Worm (Caenorhabditis elegans) whole organism, mixed stage, embryonic: ENCODE results near the gene srb-3.

Source experiments
- M03D4.4 ChIP-seq: sonication (generic microtip); optimal IDR thresholded peaks from 2 replicates; lab custom pipeline; 2017; ENCODE audit warnings: mild to moderate bottlenecking, missing genetic modification characterization, missing compliant biosample characterization
- bed-3 ChIP-seq: fragments of 200-800 bp; sonication (Bioruptor generic); optimal IDR thresholded peaks from 3 replicates; lab custom pipeline; 2018; ENCODE audit warnings: mild to moderate bottlenecking, missing genetic modification characterization, moderate library complexity, missing compliant biosample characterization
- ceh-39 ChIP-seq: fragments of 150-350 bp; optimal IDR thresholded peaks from 2 replicates; lab custom pipeline; 2014; ENCODE audit warnings: missing biosample characterization, missing genetic modification characterization
- ceh-83 ChIP-seq: fragments of 200-800 bp; sonication (Bioruptor generic); optimal IDR thresholded peaks from 2 replicates; lab custom pipeline; 2018; ENCODE audit warnings: mild to moderate bottlenecking, missing genetic modification characterization, missing compliant biosample characterization
- ces-1 ChIP-seq: fragments of 150-350 bp; optimal IDR thresholded peaks from 2 replicates; lab custom pipeline; 2014; ENCODE audit warnings: missing biosample characterization, missing genetic modification reagents, missing genetic modification characterization
- cnd-1 ChIP-seq: fragments of 200-800 bp; sonication (Bioruptor generic); optimal IDR thresholded peaks from 2 replicates; lab custom pipeline; 2018; ENCODE audit warnings: mild to moderate bottlenecking, missing genetic modification characterization, missing compliant biosample characterization
- drap-1 ChIP-seq: fragments of 200-800 bp; sonication (Bioruptor generic); optimal IDR thresholded peaks from 3 replicates; lab custom pipeline; 2018; ENCODE audit warnings: mild to moderate bottlenecking, missing genetic modification characterization, missing compliant biosample characterization
- elt-1 ChIP-seq: sonication (generic microtip); optimal IDR thresholded peaks from 2 replicates; lab custom pipeline; 2017; ENCODE audit warnings: missing genetic modification characterization, mild to moderate bottlenecking, missing compliant biosample characterization, antibody characterized with exemption, moderate library complexity, borderline replicate concordance; ENCODE audit not compliant: insufficient read depth
- elt-3 ChIP-seq: fragments of 150-350 bp; optimal IDR thresholded peaks from 2 replicates; lab custom pipeline; 2014; ENCODE audit warnings: missing biosample characterization, missing genetic modification characterization
- flh-1 ChIP-seq: fragments of 200-800 bp; sonication (Bioruptor generic); optimal IDR thresholded peaks from 2 replicates; lab custom pipeline; 2018; ENCODE audit warnings: mild to moderate bottlenecking, missing genetic modification characterization, moderate library complexity, missing compliant biosample characterization
- ham-2 ChIP-seq: fragments of 200-800 bp; sonication (Bioruptor generic); optimal IDR thresholded peaks from 2 replicates; lab custom pipeline; 2018; ENCODE audit warnings: mild to moderate bottlenecking, missing genetic modification characterization, missing compliant biosample characterization
- hlh-1 ChIP-seq: fragments of 150-350 bp; optimal IDR thresholded peaks from 2 replicates; lab custom pipeline; 2014; ENCODE audit warnings: missing biosample characterization, missing genetic modification reagents, missing genetic modification characterization
- lin-13 ChIP-seq: fragments of 150-350 bp; optimal IDR thresholded peaks from 2 replicates; lab custom pipeline; 2014; ENCODE audit warnings: missing biosample characterization, missing genetic modification characterization
- lin-32 ChIP-seq: fragments of 200-800 bp; sonication (Bioruptor generic); optimal IDR thresholded peaks from 2 replicates; lab custom pipeline; 2018; ENCODE audit warnings: mild to moderate bottlenecking, missing genetic modification characterization, missing compliant biosample characterization
- lsy-2 ChIP-seq: fragments of 150-350 bp; optimal IDR thresholded peaks from 2 replicates; lab custom pipeline; 2014; ENCODE audit warnings: missing biosample characterization, missing genetic modification characterization
- mep-1 ChIP-seq: fragments of 150-350 bp; optimal IDR thresholded peaks from 2 replicates; lab custom pipeline; 2017; ENCODE audit warnings: missing biosample characterization, missing genetic modification reagents, missing genetic modification characterization, inconsistent platforms
- mls-2 ChIP-seq: sonication (generic microtip); optimal IDR thresholded peaks from 2 replicates; lab custom pipeline; 2016; ENCODE audit warnings: mild to moderate bottlenecking, missing genetic modification characterization, moderate library complexity, missing compliant biosample characterization
- nhr-12 ChIP-seq: fragments of 150-350 bp; optimal IDR thresholded peaks from 2 replicates; lab custom pipeline; 2014; ENCODE audit warnings: missing biosample characterization, missing genetic modification characterization
- nhr-2 ChIP-seq: fragments of 150-350 bp; optimal IDR thresholded peaks from 2 replicates; lab custom pipeline; 2014; ENCODE audit warnings: missing biosample characterization, missing genetic modification characterization
- nhr-237 ChIP-seq: fragments of 150-350 bp; optimal IDR thresholded peaks from 2 replicates; lab custom pipeline; 2014; ENCODE audit warnings: missing biosample characterization, missing genetic modification characterization
- nhr-28 ChIP-seq: fragments of 150-350 bp; optimal IDR thresholded peaks from 2 replicates; lab custom pipeline; 2014; ENCODE audit warnings: missing biosample characterization, missing genetic modification characterization
- nhr-76 ChIP-seq: sonication (generic microtip); optimal IDR thresholded peaks from 2 replicates; lab custom pipeline; 2017; ENCODE audit warnings: missing biosample characterization, missing genetic modification characterization
- pha-4 ChIP-seq: fragments of 150-350 bp; optimal IDR thresholded peaks from 2 replicates; lab custom pipeline; 2018; ENCODE audit warnings: missing biosample characterization, missing genetic modification reagents, missing genetic modification characterization
- sem-2 ChIP-seq: fragments of 200-800 bp; sonication (Bioruptor generic); optimal IDR thresholded peaks from 2 replicates; lab custom pipeline; 2018; ENCODE audit warnings: mild to moderate bottlenecking, missing genetic modification characterization, missing compliant biosample characterization
- sptf-1 ChIP-seq: sonication (generic microtip); optimal IDR thresholded peaks from 2 replicates; lab custom pipeline; 2017; ENCODE audit warnings: mild to moderate bottlenecking, missing genetic modification characterization, moderate library complexity, missing compliant biosample characterization
- tbx-8 ChIP-seq: fragments of 200-800 bp; sonication (Bioruptor generic); optimal IDR thresholded peaks from 2 replicates; lab custom pipeline; 2018; ENCODE audit warnings: mild to moderate bottlenecking, missing genetic modification characterization, moderate library complexity, missing compliant biosample characterization
- unc-120 ChIP-seq: sonication (generic microtip); optimal IDR thresholded peaks from 2 replicates; lab custom pipeline; 2017; ENCODE audit warnings: missing genetic modification characterization, missing compliant biosample characterization; ENCODE audit not compliant: poor library complexity, severe bottlenecking
- unc-39 ChIP-seq: fragments of 150-350 bp; optimal IDR thresholded peaks from 2 replicates; lab custom pipeline; 2014; ENCODE audit warnings: missing biosample characterization, missing genetic modification characterization
- unc-62 ChIP-seq: fragments of 150-350 bp; optimal IDR thresholded peaks from 2 replicates; lab custom pipeline; 2014; ENCODE audit warnings: missing biosample characterization, missing genetic modification reagents, missing genetic modification characterization
- zip-8 ChIP-seq: fragments of 150-350 bp; optimal IDR thresholded peaks from 2 replicates; lab custom pipeline; 2014; ENCODE audit warnings: missing biosample characterization, missing genetic modification characterization
- ztf-11 ChIP-seq: fragments of 150-350 bp; optimal IDR thresholded peaks from 2 replicates; lab custom pipeline; 2014; ENCODE audit warnings: missing biosample characterization, missing genetic modification characterization

Gene srb-3

DNA sequence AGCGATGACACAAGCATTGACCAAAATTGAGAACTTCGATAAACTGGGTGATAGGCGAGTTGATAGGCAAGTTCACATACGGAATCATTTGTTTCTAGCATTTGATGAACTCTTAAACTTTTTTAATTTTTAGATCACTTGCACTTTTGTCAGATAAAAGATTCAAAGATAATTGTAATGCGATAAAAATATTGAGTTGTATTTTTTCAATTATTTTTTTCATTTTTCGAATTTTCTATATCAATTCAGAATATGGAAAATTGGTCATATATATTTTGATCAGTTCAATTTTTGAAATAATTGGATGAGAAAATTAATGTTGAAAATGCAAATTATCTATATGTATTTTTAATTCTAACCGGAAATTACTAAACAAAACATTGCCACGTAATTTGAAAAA lies at the start of gene srb-3:
Gene srb-3 (minus strand): TSS at position 101 of the 400 bp plus-strand sequence.
- TF ChIP-seq nhr-76 (no peak), flh-1 (GFP tag; lab: Kevin White, UChicago) (no peak), unc-62 (GFP tag; lab: Kevin White, UChicago) (no peak), nhr-28 (tag; lab: Kevin White, UChicago) (no peak), nhr-12 (tag; lab: Kevin White, UChicago) (no peak), zip-8 (tag; lab: Kevin White, UChicago) (no peak), lin-13 (tag; lab: Kevin White, UChicago) (no peak), lin-32 (GFP tag; lab: Kevin White, UChicago) (no peak), ztf-11 (tag; lab: Kevin White, UChicago) (no peak), unc-39 (tag; lab: Kevin White, UChicago) (no peak), tbx-8 (GFP tag; lab: Kevin White, UChicago) (no peak), bed-3 (GFP tag; lab: Kevin White, UChicago) (no peak), M03D4.4 (tag; lab: Kevin White, UChicago) (no peak)

DNA sequence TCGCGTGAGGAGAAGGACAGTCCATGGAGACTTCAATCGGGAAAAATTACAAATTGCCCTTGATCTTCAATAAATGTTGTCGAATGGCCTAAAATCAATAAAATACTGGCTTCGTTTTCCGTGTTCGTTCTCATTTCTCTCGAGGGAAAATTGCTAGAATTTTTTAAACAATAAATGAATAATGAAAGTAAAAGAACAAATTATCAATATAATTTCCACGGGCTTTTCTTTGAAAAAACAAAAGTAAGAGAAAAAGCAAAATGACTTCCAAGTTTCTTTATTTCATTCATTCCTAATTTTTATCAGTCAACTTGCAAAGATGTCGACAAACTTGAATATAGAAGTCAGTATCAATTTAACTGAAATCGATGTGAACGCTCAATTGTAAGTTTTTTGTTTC lies 46.0 kb upstream of the srb-3 start, which contains the start of gene C34F11.1:
Gene C34F11.1 (plus strand): TSS at position 301 of the 400 bp plus-strand sequence.
- no peak for TF ChIP-seq tbx-8 (GFP tag; lab: Kevin White, UChicago)
- TF ChIP-seq ces-1: no peak
- TF ChIP-seq ceh-39 (tag; lab: Kevin White, UChicago): no peak
- TF ChIP-seq nhr-12 (tag; lab: Kevin White, UChicago): no peak
- TF ChIP-seq hlh-1 (tag; lab: Kevin White, UChicago): no peak
- TF ChIP-seq sem-2 (GFP tag; lab: Kevin White, UChicago): no peak
- no peak for TF ChIP-seq mls-2

DNA sequence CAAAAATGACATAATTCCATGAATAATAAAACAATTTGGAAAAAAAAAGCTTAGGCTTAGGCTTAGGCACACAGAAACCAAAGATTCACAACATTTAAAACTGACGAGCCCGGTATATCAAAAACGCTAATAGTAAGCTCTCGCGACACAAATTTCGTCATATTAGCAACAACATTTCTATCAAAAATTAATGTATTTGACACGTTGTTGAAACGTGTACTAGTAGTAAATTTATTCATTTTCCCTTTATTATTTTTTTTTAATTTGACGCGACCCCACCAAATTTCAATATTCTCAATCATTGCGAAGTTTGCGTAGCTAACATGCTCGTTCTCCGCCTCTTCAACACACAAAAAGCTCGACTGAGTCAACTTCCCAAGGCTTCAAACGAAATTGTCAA lies 45.3 kb upstream of the srb-3 start, which contains the start of gene C34F11.2:
Gene C34F11.2 (plus strand): TSS at position 301 of the 400 bp plus-strand sequence.
- TF ChIP-seq nhr-237 (tag; lab: Kevin White, UChicago) (no peak), lin-13 (tag; lab: Kevin White, UChicago) (no peak), zip-8 (tag; lab: Kevin White, UChicago) (no peak), unc-62 (GFP tag; lab: Kevin White, UChicago) (no peak), hlh-1 (tag; lab: Kevin White, UChicago) (no peak), nhr-12 (tag; lab: Kevin White, UChicago) (no peak), lin-32 (GFP tag; lab: Kevin White, UChicago) (no peak), ham-2 (GFP tag; lab: Kevin White, UChicago) (no peak), nhr-2 (tag; lab: Kevin White, UChicago) (no peak), nhr-76 (no peak), ceh-83 (no peak), elt-3 (tag; lab: Kevin White, UChicago) (no peak), bed-3 (GFP tag; lab: Kevin White, UChicago) (no peak), drap-1 (GFP tag; lab: Kevin White, UChicago) (no peak), sptf-1 (tag; lab: Kevin White, UChicago) (no peak), flh-1 (GFP tag; lab: Kevin White, UChicago) (no peak), elt-1 (no peak), mep-1 (tag; lab: Kevin White, UChicago) (no peak)

DNA sequence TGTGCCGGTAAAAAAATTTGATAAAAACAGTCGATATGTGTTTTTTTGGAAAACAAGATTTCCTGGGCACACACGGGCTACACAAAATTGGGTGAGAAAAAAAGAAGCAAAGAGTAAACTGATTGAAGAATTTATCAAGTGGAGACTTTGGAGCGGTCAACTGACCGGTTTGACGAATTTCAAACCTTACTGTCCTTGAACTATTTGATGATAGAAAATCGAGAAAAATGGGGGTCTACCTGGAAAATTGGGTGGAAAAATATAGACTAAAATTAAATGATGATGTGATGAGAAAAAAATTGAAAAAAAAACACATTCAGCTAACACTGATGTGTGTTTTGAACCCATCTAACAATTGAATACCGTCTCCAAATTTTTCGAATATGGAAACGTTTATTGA lies 44.2 kb upstream of the srb-3 start, which contains the start of gene C34F11.8:
Gene C34F11.8 (minus strand): TSS at position 135 of the 400 bp plus-strand sequence.
- TF ChIP-seq cnd-1 (tag; lab: Kevin White, UChicago): no peak
- TF ChIP-seq nhr-76: no peak
- no peak for TF ChIP-seq ces-1
- TF ChIP-seq mep-1 (tag; lab: Kevin White, UChicago): no peak
- no peak for TF ChIP-seq flh-1 (GFP tag; lab: Kevin White, UChicago)
- no peak for TF ChIP-seq hlh-1 (tag; lab: Kevin White, UChicago)
- no peak for TF ChIP-seq unc-120 (tag; lab: Kevin White, UChicago)
- no peak for TF ChIP-seq pha-4 (tag; lab: Kevin White, UChicago)
- TF ChIP-seq unc-62 (GFP tag; lab: Kevin White, UChicago): no peak
- no peak for TF ChIP-seq ceh-39 (tag; lab: Kevin White, UChicago)
- TF ChIP-seq tbx-8 (GFP tag; lab: Kevin White, UChicago): no peak
- TF ChIP-seq ham-2 (GFP tag; lab: Kevin White, UChicago): no peak
- TF ChIP-seq ztf-11 (tag; lab: Kevin White, UChicago): no peak

DNA sequence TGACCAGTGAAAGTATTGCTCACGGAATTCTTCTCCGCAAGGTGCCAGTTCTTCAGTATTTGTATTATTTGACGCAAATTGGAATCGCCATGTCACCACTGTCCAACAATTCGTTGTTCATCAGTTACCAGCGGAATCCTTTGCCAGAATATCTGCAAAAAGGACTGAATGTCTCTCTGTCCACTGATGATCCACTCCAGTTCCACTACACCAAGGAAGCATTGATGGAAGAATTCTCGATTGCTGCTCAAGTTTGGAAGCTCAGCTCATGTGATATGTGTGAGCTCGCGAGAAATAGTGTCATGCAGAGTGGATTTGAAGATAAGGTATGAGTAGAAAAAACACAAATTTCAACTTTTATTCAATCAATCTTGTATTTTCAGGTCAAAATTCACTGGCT lies 42.5 kb upstream of the srb-3 start:
- TF ChIP-seq unc-62 (GFP tag; lab: Kevin White, UChicago) (no peak), elt-1 (no peak), ham-2 (GFP tag; lab: Kevin White, UChicago) (no peak), drap-1 (GFP tag; lab: Kevin White, UChicago) (no peak), mep-1 (tag; lab: Kevin White, UChicago) (no peak), lin-13 (tag; lab: Kevin White, UChicago) (no peak), M03D4.4 (tag; lab: Kevin White, UChicago) (no peak), lsy-2 (tag; lab: Kevin White, UChicago) (no peak), ces-1 (no peak), flh-1 (GFP tag; lab: Kevin White, UChicago) (no peak), cnd-1 (tag; lab: Kevin White, UChicago) (no peak), unc-120 (tag; lab: Kevin White, UChicago) (no peak), tbx-8 (GFP tag; lab: Kevin White, UChicago) (no peak)
